Worm (Caenorhabditis elegans): ENCODE results near the gene F44E7.3.

- TF ChIP-seq Y67H2A.10 (GFP tag; conservative IDR thresholded peaks at IDR 0.05), result no peak
- TF ChIP-seq akir-1 (GFP tag; optimal IDR thresholded peaks at IDR 0.05), result no peak
- no peak for TF ChIP-seq athp-1 (tag; optimal IDR thresholded peaks at IDR 0.05)
- no peak for TF ChIP-seq lsl-1 (GFP tag; optimal IDR thresholded peaks at IDR 0.05)
- TF ChIP-seq snpc-4 (GFP tag; optimal IDR thresholded peaks at IDR 0.05), result no peak
- TF ChIP-seq snpc-4 (tag; optimal IDR thresholded peaks at IDR 0.05), result no peak
- no peak for TF ChIP-seq snpc-1.1 (tag; optimal IDR thresholded peaks at IDR 0.05; ENCODE audit: insufficient read depth)
- TF ChIP-seq F55B11.4 (tag; optimal IDR thresholded peaks at IDR 0.05; ENCODE audit: borderline replicate concordance, insufficient read depth), result no peak
Measured at ce11 chrV:5798132-5798531, 26.4 kb downstream of the F44E7.3 start, which contains the start of gene nstp-3.
